Fruit fly (Drosophila melanogaster) whole organism, prepupa: ENCODE results near the gene Ccm3.
A peak's percentile ranks its signal among the peaks of the same experiment; 100 is the strongest.

Experiments
- CG10631 ChIP-seq: fragments of 200-800 bp; sonication (Bioruptor generic); optimal IDR thresholded peaks from 2 replicates; lab custom pipeline; 2016; ENCODE audit warnings: missing biosample characterization, missing genetic modification characterization
- CG10669 ChIP-seq: fragments of 200-800 bp; sonication (Bioruptor generic); optimal IDR thresholded peaks from 3 replicates; lab custom pipeline; 2018; ENCODE audit warnings: missing biosample characterization, mild to moderate bottlenecking, missing genetic modification characterization, moderate library complexity
- CG11294 ChIP-seq: fragments of 200-800 bp; sonication (Bioruptor generic); IDR thresholded peaks from 2 replicates; pipeline ENCODE4 v1.3.6; 2022; ENCODE audit warnings: missing biosample characterization, missing genetic modification characterization
- CG11762 ChIP-seq: fragments of 200-800 bp; sonication (Bioruptor generic); optimal IDR thresholded peaks from 3 replicates; lab custom pipeline; 2016; ENCODE audit warnings: missing biosample characterization, missing genetic modification characterization; ENCODE audit not compliant: insufficient read depth
- CG15336 ChIP-seq: fragments of 200-800 bp; sonication (Bioruptor generic); IDR thresholded peaks from 2 replicates; pipeline ENCODE4 v1.3.6; 2022; ENCODE audit warnings: missing biosample characterization, missing genetic modification characterization
- CG1621 ChIP-seq: fragments of 200-800 bp; sonication (Bioruptor generic); optimal IDR thresholded peaks from 3 replicates; lab custom pipeline; 2018; ENCODE audit warnings: missing biosample characterization, mild to moderate bottlenecking, missing genetic modification characterization
- CG16779 ChIP-seq: fragments of 200-800 bp; sonication (Bioruptor generic); optimal IDR thresholded peaks from 3 replicates; lab custom pipeline; 2017; ENCODE audit warnings: missing biosample characterization, mild to moderate bottlenecking, missing genetic modification characterization
- CG3032 ChIP-seq: fragments of 200-800 bp; optimal IDR thresholded peaks from 2 replicates; lab custom pipeline; 2019; ENCODE audit warnings: missing biosample characterization, mild to moderate bottlenecking, missing genetic modification characterization, moderate library complexity
- CG32006 ChIP-seq: fragments of 200-800 bp; sonication (Bioruptor generic); optimal IDR thresholded peaks from 3 replicates; lab custom pipeline; 2017; ENCODE audit warnings: missing biosample characterization, mild to moderate bottlenecking, missing genetic modification characterization
- CG34406 ChIP-seq: fragments of 200-800 bp; sonication (Bioruptor generic); optimal IDR thresholded peaks from 3 replicates; lab custom pipeline; 2016; ENCODE audit warnings: missing biosample characterization, missing genetic modification characterization
- CG3919 ChIP-seq: fragments of 200-800 bp; sonication (Bioruptor generic); optimal IDR thresholded peaks from 3 replicates; lab custom pipeline; 2016; ENCODE audit warnings: missing biosample characterization, missing genetic modification characterization
- CG4318 ChIP-seq: fragments of 200-800 bp; sonication (Bioruptor generic); optimal IDR thresholded peaks from 3 replicates; lab custom pipeline; 2017; ENCODE audit warnings: missing biosample characterization, mild to moderate bottlenecking, missing genetic modification characterization
- CG6163 ChIP-seq: fragments of 200-800 bp; sonication (Bioruptor generic); IDR thresholded peaks from 3 replicates; pipeline ENCODE4 v1.3.6; 2022; ENCODE audit warnings: missing biosample characterization, missing genetic modification characterization
- CG6276 ChIP-seq: fragments of 200-800 bp; sonication (Bioruptor generic); optimal IDR thresholded peaks from 2 replicates; lab custom pipeline; 2017; ENCODE audit warnings: missing biosample characterization, mild to moderate bottlenecking, missing genetic modification characterization
- CG6792 ChIP-seq: fragments of 200-800 bp; sonication (Bioruptor generic); optimal IDR thresholded peaks from 3 replicates; lab custom pipeline; 2016; ENCODE audit warnings: missing biosample characterization, missing genetic modification characterization
- CG6808 ChIP-seq: fragments of 200-800 bp; sonication (Bioruptor generic); optimal IDR thresholded peaks from 3 replicates; lab custom pipeline; 2017; ENCODE audit warnings: missing biosample characterization, missing genetic modification characterization, mild to moderate bottlenecking, moderate library complexity, missing genetic modification reagents
- CG6854 ChIP-seq: fragments of 200-800 bp; sonication (Bioruptor generic); optimal IDR thresholded peaks from 2 replicates; lab custom pipeline; 2017; ENCODE audit warnings: missing biosample characterization, mild to moderate bottlenecking, missing genetic modification characterization
- CG7368 ChIP-seq: fragments of 200-800 bp; sonication (Bioruptor generic); optimal IDR thresholded peaks from 3 replicates; lab custom pipeline; 2016; ENCODE audit warnings: missing biosample characterization, missing genetic modification characterization
- CG8319 ChIP-seq: fragments of 200-800 bp; sonication (Bioruptor generic); optimal IDR thresholded peaks from 3 replicates; lab custom pipeline; 2016; ENCODE audit warnings: missing biosample characterization, missing genetic modification characterization
- CG8632 ChIP-seq: fragments of 200-800 bp; sonication (Bioruptor generic); optimal IDR thresholded peaks from 3 replicates; lab custom pipeline; 2016; ENCODE audit warnings: missing biosample characterization, missing genetic modification characterization
- CG9139 ChIP-seq: fragments of 200-800 bp; sonication (Bioruptor generic); optimal IDR thresholded peaks from 3 replicates; lab custom pipeline; 2017; ENCODE audit warnings: missing biosample characterization, mild to moderate bottlenecking, missing genetic modification characterization
- Eip75B ChIP-seq: fragments of 200-800 bp; sonication (Bioruptor generic); optimal IDR thresholded peaks from 3 replicates; lab custom pipeline; 2016; ENCODE audit warnings: missing biosample characterization, missing genetic modification characterization
- Eip78C ChIP-seq: fragments of 200-800 bp; sonication (Bioruptor generic); peaks from one replicate; lab custom pipeline; 2016; ENCODE audit warnings: missing biosample characterization, missing genetic modification characterization
- Eip93F ChIP-seq: fragments of 200-800 bp; sonication (Bioruptor generic); optimal IDR thresholded peaks from 2 replicates; lab custom pipeline; 2016; ENCODE audit warnings: missing biosample characterization, mild to moderate bottlenecking, missing genetic modification characterization
- Ets21C ChIP-seq: fragments of 200-800 bp; sonication (Bioruptor generic); optimal IDR thresholded peaks from 3 replicates; lab custom pipeline; 2016; ENCODE audit warnings: missing biosample characterization, missing genetic modification characterization
- Ets96B ChIP-seq: fragments of 200-800 bp; optimal IDR thresholded peaks from 2 replicates; lab custom pipeline; 2019; ENCODE audit warnings: missing biosample characterization, mild to moderate bottlenecking, missing genetic modification characterization, moderate library complexity
- Hr39 ChIP-seq: fragments of 200-800 bp; sonication (Bioruptor generic); optimal IDR thresholded peaks from 2 replicates; lab custom pipeline; 2016; ENCODE audit warnings: missing biosample characterization, missing genetic modification characterization
- Hr4 ChIP-seq: fragments of 200-800 bp; sonication (Bioruptor generic); optimal IDR thresholded peaks from 3 replicates; lab custom pipeline; 2016; ENCODE audit warnings: missing biosample characterization, missing genetic modification characterization
- Lpt ChIP-seq: fragments of 200-800 bp; sonication (Bioruptor generic); optimal IDR thresholded peaks from 3 replicates; lab custom pipeline; 2016; ENCODE audit warnings: missing biosample characterization, missing genetic modification characterization
- Met ChIP-seq: fragments of 200-800 bp; sonication (Bioruptor generic); optimal IDR thresholded peaks from 3 replicates; lab custom pipeline; 2016; ENCODE audit warnings: missing biosample characterization, missing genetic modification characterization
- Sox102F ChIP-seq: fragments of 200-800 bp; sonication (Bioruptor generic); optimal IDR thresholded peaks from 2 replicates; lab custom pipeline; 2016; ENCODE audit warnings: missing biosample characterization, mild to moderate bottlenecking, missing genetic modification characterization
- Sox15 ChIP-seq: fragments of 200-800 bp; sonication (Bioruptor generic); optimal IDR thresholded peaks from 3 replicates; lab custom pipeline; 2016; ENCODE audit warnings: missing biosample characterization, missing genetic modification characterization
- achi ChIP-seq: fragments of 200-800 bp; sonication (Bioruptor generic); optimal IDR thresholded peaks from 3 replicates; lab custom pipeline; 2016; ENCODE audit warnings: missing biosample characterization, missing genetic modification characterization
- acj6 ChIP-seq: fragments of 200-800 bp; sonication (Bioruptor generic); optimal IDR thresholded peaks from 3 replicates; lab custom pipeline; 2016; ENCODE audit warnings: missing biosample characterization, missing genetic modification characterization
- eg ChIP-seq: fragments of 200-800 bp; sonication (Bioruptor generic); IDR thresholded peaks from 3 replicates; pipeline ENCODE4 v1.3.6; 2022; ENCODE audit warnings: missing biosample characterization, missing genetic modification characterization
- fd59A ChIP-seq: fragments of 200-800 bp; sonication (Bioruptor generic); optimal IDR thresholded peaks from 2 replicates; lab custom pipeline; 2017; ENCODE audit warnings: missing biosample characterization, mild to moderate bottlenecking, missing genetic modification characterization, missing genetic modification reagents
- fkh ChIP-seq: fragments of 200-800 bp; sonication (Bioruptor generic); optimal IDR thresholded peaks from 3 replicates; lab custom pipeline; 2017; ENCODE audit warnings: missing biosample characterization, mild to moderate bottlenecking, missing genetic modification characterization, moderate library complexity
- lz ChIP-seq: fragments of 200-800 bp; sonication (Bioruptor generic); optimal IDR thresholded peaks from 3 replicates; lab custom pipeline; 2016; ENCODE audit warnings: missing biosample characterization, missing genetic modification characterization
- pdm3 ChIP-seq: fragments of 200-800 bp; sonication (Bioruptor generic); optimal IDR thresholded peaks from 3 replicates; lab custom pipeline; 2016; ENCODE audit warnings: missing biosample characterization, missing genetic modification characterization
- salr ChIP-seq, 2 experiments: fragments of 200-800 bp; sonication (Bioruptor generic); optimal IDR thresholded peaks; 3 replicates each; lab custom pipeline; 2016 to 2018; ENCODE audit warnings: missing biosample characterization in 2 of 2, missing genetic modification characterization in 2 of 2, mild to moderate bottlenecking in 1 of 2
- spab ChIP-seq: fragments of 200-800 bp; sonication (Bioruptor generic); optimal IDR thresholded peaks from 2 replicates; lab custom pipeline; 2017; ENCODE audit warnings: missing biosample characterization, mild to moderate bottlenecking, missing genetic modification characterization, missing genetic modification reagents
- ss ChIP-seq, 2 experiments: fragments of 200-800 bp; sonication (Bioruptor generic); optimal IDR thresholded peaks; 2 replicates in 1 of 2; 3 replicates in 1 of 2; lab custom pipeline; 2017 to 2018; ENCODE audit warnings: mild to moderate bottlenecking in 2 of 2, missing biosample characterization in 2 of 2, missing genetic modification characterization in 2 of 2, moderate library complexity in 1 of 2
- svp ChIP-seq: fragments of 200-800 bp; sonication (Bioruptor generic); peaks from one replicate; lab custom pipeline; 2016; ENCODE audit warnings: missing biosample characterization, missing genetic modification characterization
- vri ChIP-seq: fragments of 200-800 bp; sonication (Bioruptor generic); optimal IDR thresholded peaks from 3 replicates; lab custom pipeline; 2016; ENCODE audit warnings: missing biosample characterization, mild to moderate bottlenecking, missing genetic modification characterization

The Ccm3 gene

dm6 chr3R:15409772-15410688, 38.3 kb downstream of the Ccm3 start (continued):
- TF ChIP-seq CG1621 (tag; lab: Kevin White, UChicago) (no peak), salr (GFP tag; optimal IDR thresholded peaks at IDR 0.05; lab: Kevin White, UChicago) (peak in 1 of 2 experiments; percentile 55), fd59A (GFP tag; lab: Kevin White, UChicago) (no peak), svp (GFP tag; lab: Kevin White, UChicago) (peak; percentile 44), CG6792 (peak; percentile 20), CG4318 (GFP tag; lab: Kevin White, UChicago) (peak; percentile 25), Eip93F (GFP tag; lab: Kevin White, UChicago) (peak; percentile 25), CG8319 (GFP tag; lab: Kevin White, UChicago) (no peak), CG6276 (GFP tag; lab: Kevin White, UChicago) (peak; percentile 31), CG10669 (GFP tag; lab: Kevin White, UChicago) (peak; percentile 13), CG6854 (GFP tag; lab: Kevin White, UChicago) (no peak), lz (peak; percentile 36), CG34406 (GFP tag; lab: Kevin White, UChicago) (peak; percentile 44), Ets96B (tag; lab: Kevin White, UChicago) (no peak), CG6808 (no peak), CG15336 (GFP tag; lab: Robert Waterston, UW) (no peak), CG16779 (tag; lab: Kevin White, UChicago) (no peak), CG6163 (GFP tag; lab: Robert Waterston, UW) (peak; percentile 58; the same call in 2 of the 3 replicates)

- TF ChIP-seq CG4318 (GFP tag; lab: Kevin White, UChicago) = no peak
- TF ChIP-seq CG1621 (tag; lab: Kevin White, UChicago) = no peak
- TF ChIP-seq spab = no peak
- TF ChIP-seq CG6276 (GFP tag; lab: Kevin White, UChicago) = no peak
- no peak for TF ChIP-seq eg (GFP tag; lab: Robert Waterston, UW)
- no peak for TF ChIP-seq Hr39
- TF ChIP-seq achi = no peak
- TF ChIP-seq CG6792 = no peak
- TF ChIP-seq fd59A (GFP tag; lab: Kevin White, UChicago) = no peak
- no peak for TF ChIP-seq CG11762 (GFP tag; lab: Kevin White, UChicago)
- TF ChIP-seq CG9139 (GFP tag; lab: Kevin White, UChicago) = no peak
- no peak for TF ChIP-seq lz
- no peak for TF ChIP-seq CG15336 (GFP tag; lab: Robert Waterston, UW)
- no peak for TF ChIP-seq CG11294 (GFP tag; lab: Robert Waterston, UW)
- no peak for TF ChIP-seq CG10631 (GFP tag; lab: Kevin White, UChicago)
- no peak for TF ChIP-seq CG8632 (GFP tag; lab: Kevin White, UChicago)
- no peak for TF ChIP-seq Sox102F (GFP tag; lab: Kevin White, UChicago)
- peak in 1 of 2 experiments; percentile 36 for TF ChIP-seq ss (GFP tag; optimal IDR thresholded peaks at IDR 0.05; lab: Kevin White, UChicago)
- no peak for TF ChIP-seq pdm3 (GFP tag; lab: Kevin White, UChicago)
- peak; percentile 67 for TF ChIP-seq svp (GFP tag; lab: Kevin White, UChicago)
- TF ChIP-seq Met (GFP tag; lab: Kevin White, UChicago) = peak; percentile 19
- no peak for TF ChIP-seq CG3919 (GFP tag; lab: Kevin White, UChicago)
- no peak for TF ChIP-seq CG3032 (tag; lab: Kevin White, UChicago)
- peak; percentile 26; the same call in 1 of the 3 replicates for TF ChIP-seq CG6163 (GFP tag; lab: Robert Waterston, UW)
- TF ChIP-seq Hr4 (GFP tag; lab: Kevin White, UChicago) = no peak
- no peak for TF ChIP-seq CG6808
- TF ChIP-seq fkh (GFP tag; lab: Kevin White, UChicago) = no peak
- peak; percentile 6 for TF ChIP-seq Eip78C (GFP tag; lab: Kevin White, UChicago)
- no peak for TF ChIP-seq Eip75B (GFP tag; lab: Kevin White, UChicago)
- no peak for TF ChIP-seq Sox15 (GFP tag; lab: Kevin White, UChicago)
- TF ChIP-seq Ets21C (GFP tag; lab: Kevin White, UChicago) = no peak
- TF ChIP-seq CG16779 (tag; lab: Kevin White, UChicago) = no peak
- peak; percentile 30 for TF ChIP-seq CG6854 (GFP tag; lab: Kevin White, UChicago)
- TF ChIP-seq vri (GFP tag; lab: Kevin White, UChicago) = no peak
- TF ChIP-seq acj6 = no peak
- TF ChIP-seq CG32006 (GFP tag; lab: Kevin White, UChicago) = no peak
- TF ChIP-seq Lpt = no peak
- TF ChIP-seq CG7368 (GFP tag; lab: Kevin White, UChicago) = no peak
Measured at dm6 chr3R:15410689-15411587, 39.2 kb downstream of the Ccm3 start.
